Worm (Caenorhabditis elegans) whole organism, L3 larva: ENCODE data around the gene tbx-34.
A peak's percentile ranks its signal among the peaks of the same experiment; 100 is the strongest.

Experiments used
- R02D3.7 ChIP-seq: fragments of 150-350 bp; optimal IDR thresholded peaks from 2 replicates; lab custom pipeline; 2014; ENCODE audit warnings: missing biosample characterization, missing genetic modification characterization
- ZK546.5 ChIP-seq: sonication (generic microtip); optimal IDR thresholded peaks from 2 replicates; lab custom pipeline; 2017; ENCODE audit warnings: missing biosample characterization, missing genetic modification characterization
- aly-2 ChIP-seq: fragments of 150-350 bp; optimal IDR thresholded peaks from 2 replicates; lab custom pipeline; 2014; ENCODE audit warnings: missing biosample characterization, missing genetic modification characterization
- ceh-16 ChIP-seq: sonication (generic microtip); optimal IDR thresholded peaks from 2 replicates; lab custom pipeline; 2017; ENCODE audit warnings: missing biosample characterization, missing genetic modification characterization
- ceh-28 ChIP-seq: fragments of 150-350 bp; optimal IDR thresholded peaks from 2 replicates; lab custom pipeline; 2014; ENCODE audit warnings: missing biosample characterization, missing genetic modification reagents, missing genetic modification characterization
- ceh-82 ChIP-seq: fragments of 150-350 bp; optimal IDR thresholded peaks from 2 replicates; lab custom pipeline; 2014; ENCODE audit warnings: missing biosample characterization, missing genetic modification characterization
- ceh-9 ChIP-seq: sonication (generic microtip); optimal IDR thresholded peaks from 2 replicates; lab custom pipeline; 2018; ENCODE audit warnings: missing biosample characterization, missing genetic modification characterization
- daf-12 ChIP-seq: fragments of 150-350 bp; optimal IDR thresholded peaks from 2 replicates; lab custom pipeline; 2014; ENCODE audit warnings: missing biosample characterization, missing genetic modification reagents, missing genetic modification characterization
- egl-27 ChIP-seq: sonication (generic microtip); optimal IDR thresholded peaks from 4 replicates; lab custom pipeline; 2017; ENCODE audit warnings: missing biosample characterization, missing genetic modification reagents, missing genetic modification characterization
- egl-5 ChIP-seq: fragments of 150-350 bp; optimal IDR thresholded peaks from 2 replicates; lab custom pipeline; 2017; ENCODE audit warnings: missing biosample characterization, missing genetic modification reagents, missing genetic modification characterization, inconsistent platforms
- elt-1 ChIP-seq: fragments of 150-350 bp; optimal IDR thresholded peaks from 2 replicates; lab custom pipeline; 2014; ENCODE audit warnings: missing biosample characterization, missing genetic modification characterization
- elt-2 ChIP-seq: sonication (generic microtip); optimal IDR thresholded peaks from 2 replicates; lab custom pipeline; 2016; ENCODE audit warnings: missing genetic modification reagents, mild to moderate bottlenecking, missing genetic modification characterization, missing compliant biosample characterization
- elt-3 ChIP-seq, 3 experiments: fragments of 150-350 bp in 1 of 3; sonication (generic microtip) in 2 of 3; optimal IDR thresholded peaks; 2 replicates in 2 of 3; 4 replicates in 1 of 3; lab custom pipeline; 2014 to 2017; ENCODE audit warnings: missing biosample characterization in 3 of 3, missing genetic modification characterization in 3 of 3
- eor-1 ChIP-seq, 2 experiments: fragments of 150-350 bp; optimal IDR thresholded peaks; 2 replicates each; lab custom pipeline; 2014 to 2018; ENCODE audit warnings: missing biosample characterization in 2 of 2, missing genetic modification characterization in 2 of 2
- fkh-10 ChIP-seq: sonication (generic microtip); optimal IDR thresholded peaks from 2 replicates; lab custom pipeline; 2017; ENCODE audit warnings: missing biosample characterization, missing genetic modification reagents, missing genetic modification characterization
- fkh-2 ChIP-seq: fragments of 150-350 bp; optimal IDR thresholded peaks from 2 replicates; lab custom pipeline; 2014; ENCODE audit warnings: missing biosample characterization, missing genetic modification reagents, missing genetic modification characterization
- fos-1 ChIP-seq: fragments of 150-350 bp; optimal IDR thresholded peaks from 2 replicates; lab custom pipeline; 2014; ENCODE audit warnings: missing biosample characterization, missing genetic modification characterization
- hmg-11 ChIP-seq: sonication (generic microtip); optimal IDR thresholded peaks from 2 replicates; lab custom pipeline; 2016; ENCODE audit warnings: missing genetic modification characterization, missing compliant biosample characterization
- jun-1 ChIP-seq: fragments of 150-350 bp; optimal IDR thresholded peaks from 2 replicates; lab custom pipeline; 2014; ENCODE audit warnings: missing biosample characterization, missing genetic modification reagents, missing genetic modification characterization
- lin-15B ChIP-seq: fragments of 150-350 bp; optimal IDR thresholded peaks from 2 replicates; lab custom pipeline; 2014; ENCODE audit warnings: missing biosample characterization, missing genetic modification characterization
- lin-39 ChIP-seq: fragments of 150-350 bp; optimal IDR thresholded peaks from 2 replicates; lab custom pipeline; 2018; ENCODE audit warnings: missing biosample characterization, missing genetic modification reagents, missing genetic modification characterization
- lsy-12 ChIP-seq: sonication (generic microtip); optimal IDR thresholded peaks from 2 replicates; lab custom pipeline; 2016; ENCODE audit warnings: mild to moderate bottlenecking, missing genetic modification characterization, missing compliant biosample characterization
- mdl-1 ChIP-seq: fragments of 150-350 bp; optimal IDR thresholded peaks from 2 replicates; lab custom pipeline; 2014; ENCODE audit warnings: missing biosample characterization, missing genetic modification characterization
- mml-1 ChIP-seq: fragments of 150-350 bp; sonication (generic microtip); optimal IDR thresholded peaks from 3 replicates; lab custom pipeline; 2014; ENCODE audit warnings: missing biosample characterization, missing genetic modification characterization
- nfya-1 ChIP-seq: sonication (generic microtip); optimal IDR thresholded peaks from 2 replicates; lab custom pipeline; 2017; ENCODE audit warnings: missing genetic modification characterization, mild to moderate bottlenecking, missing compliant biosample characterization, antibody characterized with exemption, moderate library complexity; ENCODE audit not compliant: insufficient read depth
- nhr-12 ChIP-seq: fragments of 150-350 bp; optimal IDR thresholded peaks from 2 replicates; lab custom pipeline; 2014; ENCODE audit warnings: missing biosample characterization, missing genetic modification characterization
- nhr-23 ChIP-seq: fragments of 150-350 bp; optimal IDR thresholded peaks from 2 replicates; lab custom pipeline; 2014; ENCODE audit warnings: missing biosample characterization, missing genetic modification reagents, missing genetic modification characterization
- nhr-237 ChIP-seq: fragments of 150-350 bp; optimal IDR thresholded peaks from 2 replicates; lab custom pipeline; 2014; ENCODE audit warnings: missing biosample characterization, missing genetic modification characterization
- nhr-25 ChIP-seq: sonication (generic microtip); optimal IDR thresholded peaks from 2 replicates; lab custom pipeline; 2017; ENCODE audit warnings: missing biosample characterization, missing genetic modification characterization
- nhr-28 ChIP-seq: fragments of 150-350 bp; optimal IDR thresholded peaks from 2 replicates; lab custom pipeline; 2014; ENCODE audit warnings: missing biosample characterization, missing genetic modification characterization
- nhr-43 ChIP-seq: sonication (generic microtip); optimal IDR thresholded peaks from 2 replicates; lab custom pipeline; 2016; ENCODE audit warnings: mild to moderate bottlenecking, missing genetic modification characterization, missing compliant biosample characterization; ENCODE audit not compliant: poor library complexity, severe bottlenecking
- nhr-67 ChIP-seq: fragments of 150-350 bp; optimal IDR thresholded peaks from 2 replicates; lab custom pipeline; 2014; ENCODE audit warnings: missing biosample characterization, missing genetic modification characterization
- nhr-76 ChIP-seq: fragments of 150-350 bp; sonication (generic microtip); optimal IDR thresholded peaks from 5 replicates; lab custom pipeline; 2014; ENCODE audit warnings: missing biosample characterization, missing genetic modification characterization
- nhr-77 ChIP-seq: fragments of 150-350 bp; optimal IDR thresholded peaks from 2 replicates; lab custom pipeline; 2014; ENCODE audit warnings: missing biosample characterization, missing genetic modification characterization
- pha-4 ChIP-seq: fragments of 150-350 bp; optimal IDR thresholded peaks from 2 replicates; lab custom pipeline; 2014; ENCODE audit warnings: missing biosample characterization, missing genetic modification reagents, missing genetic modification characterization
- pqm-1 ChIP-seq: fragments of 150-350 bp; optimal IDR thresholded peaks from 2 replicates; lab custom pipeline; 2017; ENCODE audit warnings: missing biosample characterization, missing genetic modification characterization, inconsistent platforms
- sea-2 ChIP-seq: fragments of 150-350 bp; sonication (generic microtip); optimal IDR thresholded peaks from 4 replicates; lab custom pipeline; 2014; ENCODE audit warnings: missing biosample characterization, missing genetic modification reagents, missing genetic modification characterization
- skn-1 ChIP-seq: fragments of 150-350 bp; optimal IDR thresholded peaks from 2 replicates; lab custom pipeline; 2014; ENCODE audit warnings: missing biosample characterization, missing genetic modification characterization
- snpc-4 ChIP-seq: fragments of 150-350 bp; optimal IDR thresholded peaks from 2 replicates; lab custom pipeline; 2014; ENCODE audit warnings: missing biosample characterization, missing genetic modification characterization
- tbx-2 ChIP-seq: sonication (generic microtip); optimal IDR thresholded peaks from 2 replicates; lab custom pipeline; 2016; ENCODE audit warnings: mild to moderate bottlenecking, missing genetic modification characterization, missing compliant biosample characterization
- unc-62 ChIP-seq: fragments of 150-350 bp; sonication (generic microtip); optimal IDR thresholded peaks from 4 replicates; lab custom pipeline; 2014; ENCODE audit warnings: missing biosample characterization, missing genetic modification reagents, missing genetic modification characterization
- zag-1 ChIP-seq: fragments of 150-350 bp; optimal IDR thresholded peaks from 2 replicates; lab custom pipeline; 2014; ENCODE audit warnings: missing biosample characterization, missing genetic modification characterization
- ztf-4 ChIP-seq: fragments of 150-350 bp; optimal IDR thresholded peaks from 2 replicates; lab custom pipeline; 2014; ENCODE audit warnings: missing biosample characterization, missing genetic modification characterization

The tbx-34 gene

DNA sequence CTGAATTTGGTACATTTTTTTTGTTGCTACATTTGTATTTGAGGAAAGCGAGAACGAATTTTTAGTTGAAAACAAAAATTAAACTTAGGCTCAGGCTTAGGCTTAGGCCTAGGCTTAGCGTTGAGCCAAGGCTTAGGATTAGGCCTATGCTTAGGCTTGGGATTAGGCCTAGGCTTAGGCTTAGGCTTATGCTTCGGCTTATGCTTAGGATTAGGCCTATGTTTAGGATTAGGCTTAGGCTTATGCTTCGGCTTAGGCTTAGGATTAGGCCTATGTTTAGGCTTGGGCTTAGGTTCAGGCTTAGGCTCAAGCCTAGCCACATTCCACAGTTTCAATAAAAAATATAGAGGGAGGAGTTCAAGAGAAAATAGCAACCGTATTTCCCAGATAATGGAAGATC, 10.2 kb downstream of the tbx-34 start:
- no peak for TF ChIP-seq ceh-16 (tag; lab: Kevin White, UChicago)
- TF ChIP-seq fkh-2 (tag; lab: Kevin White, UChicago), result no peak
- no peak for TF ChIP-seq fkh-10 (GFP tag; lab: Kevin White, UChicago)
- no peak for TF ChIP-seq nfya-1 (tag; lab: Kevin White, UChicago)
- TF ChIP-seq egl-5 (tag; lab: Kevin White, UChicago), result no peak
- no peak for TF ChIP-seq nhr-12 (tag; lab: Kevin White, UChicago)
- no peak for TF ChIP-seq lin-15B
- TF ChIP-seq nhr-23 (tag; lab: Kevin White, UChicago), result no peak
- no peak for TF ChIP-seq hmg-11 (tag; lab: Kevin White, UChicago)
- no peak for TF ChIP-seq pha-4 (tag; lab: Kevin White, UChicago)
- TF ChIP-seq eor-1 (tag; optimal IDR thresholded peaks at IDR 0.05; lab: Kevin White, UChicago), result no peak
- TF ChIP-seq jun-1, result no peak

DNA sequence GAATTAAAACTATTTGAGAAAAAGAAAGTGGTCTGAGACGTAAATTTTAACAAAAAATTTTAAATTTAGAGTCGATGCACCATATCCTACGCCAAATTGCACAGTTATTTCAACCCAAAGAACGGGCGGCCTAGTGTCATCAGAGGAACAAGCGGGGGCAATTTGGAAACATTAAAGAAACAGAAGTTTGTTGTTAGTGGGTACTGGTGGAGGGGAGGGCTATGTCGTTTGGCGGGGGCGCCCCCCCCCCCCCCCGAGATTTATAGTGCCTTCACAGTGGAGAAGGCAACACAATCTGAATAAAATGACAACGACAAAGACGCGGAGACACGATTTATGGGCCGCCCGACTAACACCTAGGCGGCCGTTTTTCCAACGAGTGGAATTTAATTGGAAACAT, 11.2 kb downstream of the tbx-34 start:
- TF ChIP-seq lin-39 (tag; lab: Kevin White, UChicago) (peak; percentile 14), snpc-4 (tag; lab: Kevin White, UChicago) (no peak), egl-5 (tag; lab: Kevin White, UChicago) (peak; percentile 57), egl-27 (tag; lab: Kevin White, UChicago) (no peak), nhr-43 (tag; lab: Kevin White, UChicago) (no peak), sea-2 (GFP tag; lab: Kevin White, UChicago) (no peak)

ce11 chrIII:11202992-11203391, 15.1 kb downstream of the tbx-34 start:
- no peak for TF ChIP-seq egl-27 (tag; lab: Kevin White, UChicago)
- TF ChIP-seq egl-5 (tag; lab: Kevin White, UChicago), result no peak
- peak; percentile 93 for TF ChIP-seq lin-39 (tag; lab: Kevin White, UChicago)
- TF ChIP-seq mml-1 (tag; lab: Kevin White, UChicago), result no peak
- no peak for TF ChIP-seq elt-2
- no peak for TF ChIP-seq nhr-12 (tag; lab: Kevin White, UChicago)
- no peak for TF ChIP-seq nhr-77 (tag; lab: Kevin White, UChicago)
- TF ChIP-seq pha-4 (tag; lab: Kevin White, UChicago), result no peak
- peak; percentile 13 for TF ChIP-seq fkh-10 (GFP tag; lab: Kevin White, UChicago)
- TF ChIP-seq ztf-4 (tag; lab: Kevin White, UChicago), result no peak
- TF ChIP-seq nhr-43 (tag; lab: Kevin White, UChicago), result no peak
- TF ChIP-seq nhr-67 (tag; lab: Kevin White, UChicago), result no peak
- peak; percentile 12 for TF ChIP-seq tbx-2 (tag; lab: Kevin White, UChicago)
- no peak for TF ChIP-seq zag-1 (tag; lab: Kevin White, UChicago)
- peak; percentile 13 for TF ChIP-seq snpc-4 (tag; lab: Kevin White, UChicago)
- TF ChIP-seq nhr-23 (tag; lab: Kevin White, UChicago), result no peak
- TF ChIP-seq lsy-12 (tag; lab: Kevin White, UChicago), result no peak
- no peak for TF ChIP-seq fos-1 (tag; lab: Kevin White, UChicago)
- peak; percentile 49 for TF ChIP-seq hmg-11 (tag; lab: Kevin White, UChicago)
- TF ChIP-seq sea-2 (GFP tag; lab: Kevin White, UChicago), result no peak
- TF ChIP-seq nhr-25 (tag; lab: Kevin White, UChicago), result no peak
- TF ChIP-seq daf-12 (tag; lab: Kevin White, UChicago), result no peak
- peak; percentile 15 for TF ChIP-seq lin-15B
- TF ChIP-seq ceh-16 (tag; lab: Kevin White, UChicago), result no peak
- TF ChIP-seq skn-1 (tag; lab: Kevin White, UChicago), result peak; percentile 11
- no peak for TF ChIP-seq nhr-237 (tag; lab: Kevin White, UChicago)
- TF ChIP-seq ceh-82 (tag; lab: Kevin White, UChicago), result no peak
- no peak for TF ChIP-seq elt-1
- TF ChIP-seq ceh-9 (tag; lab: Kevin White, UChicago), result no peak
- TF ChIP-seq ceh-28, result no peak
- no peak for TF ChIP-seq ZK546.5
- no peak for TF ChIP-seq pqm-1
- TF ChIP-seq nhr-76 (tag; lab: Kevin White, UChicago), result no peak
- no peak for TF ChIP-seq eor-1 (tag; optimal IDR thresholded peaks at IDR 0.05; lab: Kevin White, UChicago)
- no peak for TF ChIP-seq R02D3.7 (tag; lab: Kevin White, UChicago)
- peak; percentile 83 for TF ChIP-seq nfya-1 (tag; lab: Kevin White, UChicago)
- TF ChIP-seq elt-3 (tag; optimal IDR thresholded peaks at IDR 0.05; lab: Kevin White, UChicago), result no peak
- TF ChIP-seq unc-62 (GFP tag; lab: Kevin White, UChicago), result no peak
- no peak for TF ChIP-seq nhr-28 (tag; lab: Kevin White, UChicago)
- TF ChIP-seq aly-2 (tag; lab: Kevin White, UChicago), result no peak
- no peak for TF ChIP-seq mdl-1 (tag; lab: Kevin White, UChicago)
- TF ChIP-seq jun-1, result no peak
